Worm (Caenorhabditis elegans): ENCODE results near the gene cash-1.

- no peak for TF ChIP-seq mdl-1 (tag; optimal IDR thresholded peaks at IDR 0.05)
- no peak for TF ChIP-seq lsy-12 (tag; optimal IDR thresholded peaks at IDR 0.05)
- TF ChIP-seq nhr-237 (tag; optimal IDR thresholded peaks at IDR 0.05) = no peak
- TF ChIP-seq nhr-67 (tag; optimal IDR thresholded peaks at IDR 0.05) = no peak
- TF ChIP-seq hmg-11 (tag; optimal IDR thresholded peaks at IDR 0.05) = no peak
- TF ChIP-seq zag-1 (tag; optimal IDR thresholded peaks at IDR 0.05) = no peak
- no peak for TF ChIP-seq ceh-9 (tag; optimal IDR thresholded peaks at IDR 0.05)
- no peak for TF ChIP-seq ceh-28 (tag; optimal IDR thresholded peaks at IDR 0.05)
Measured at ce11 chrV:10357467-10357953, 4.6 kb upstream of the cash-1 start, which contains the start of gene ceeh-2.

Data from whole organism, L3 larva.